Fruit fly (Drosophila melanogaster): Measurements from ENCODE around the gene Rbfox1.

DNA sequence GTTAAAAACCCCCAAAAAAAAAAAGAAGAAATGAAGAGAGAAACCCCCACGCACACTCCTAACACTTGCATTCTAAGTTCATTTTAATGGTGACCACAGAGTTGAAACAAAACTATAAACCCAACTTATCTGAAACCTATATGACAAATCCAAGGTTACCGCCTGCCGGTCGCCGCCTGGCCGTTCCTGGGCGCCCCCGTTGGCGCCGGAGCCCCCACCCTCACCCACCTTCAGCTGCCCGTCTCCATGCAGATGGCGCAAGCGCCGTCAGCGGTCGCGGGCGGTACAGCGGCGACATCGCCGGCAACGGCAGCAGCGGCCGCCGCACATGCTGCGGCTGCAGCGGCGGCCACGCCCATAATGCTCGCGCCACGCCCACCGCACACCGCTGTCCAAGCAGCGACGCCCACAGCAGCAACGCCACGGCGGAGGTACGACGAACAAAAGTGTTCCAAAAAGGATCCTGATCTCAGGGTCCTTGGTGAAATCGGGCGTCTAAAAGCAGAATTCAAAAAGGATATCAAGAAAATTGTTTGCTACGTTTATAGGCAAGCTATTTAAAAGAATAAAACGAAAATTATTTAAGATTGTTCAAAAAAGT is 100.6 kb downstream of the Rbfox1 start:
- TF ChIP-seq Dll (optimal IDR thresholded peaks at IDR 0.05): no peak
- no peak for TF ChIP-seq psq (optimal IDR thresholded peaks at IDR 0.05)
